Worm (Caenorhabditis elegans): ENCODE results near the gene tag-153.

Gene tag-153

ce11 chrV:9322886-9323285 is at the start of gene tag-153:
Gene tag-153 (plus strand): TSS chrV:9323085.
- no peak for TF ChIP-seq scrt-1 (GFP tag; IDR thresholded peaks at IDR 0.05)
- no peak for TF ChIP-seq sea-1 (GFP tag; conservative IDR thresholded peaks at IDR 0.05)
- TF ChIP-seq ceh-13 (GFP tag; optimal IDR thresholded peaks at IDR 0.05) = no peak
- TF ChIP-seq ama-1 (optimal IDR thresholded peaks at IDR 0.05) = no peak
- TF ChIP-seq ceh-36 (tag; optimal IDR thresholded peaks at IDR 0.05) = no peak
- no peak for TF ChIP-seq ets-7 (tag; optimal IDR thresholded peaks at IDR 0.05)
- no peak for TF ChIP-seq hnd-1 (tag; optimal IDR thresholded peaks at IDR 0.05)
- TF ChIP-seq hmg-4 (GFP tag; optimal IDR thresholded peaks at IDR 0.05) = no peak
- TF ChIP-seq B0310.2 (tag; optimal IDR thresholded peaks at IDR 0.05) = no peak
- TF ChIP-seq tbx-37 (GFP tag; conservative IDR thresholded peaks at IDR 0.05) = no peak
- TF ChIP-seq flt-1 (GFP tag; IDR thresholded peaks at IDR 0.05) = no peak

- TF ChIP-seq pes-1 (GFP tag; IDR thresholded peaks at IDR 0.05) = no peak
- TF ChIP-seq hmg-4 (GFP tag; optimal IDR thresholded peaks at IDR 0.05) = peak; percentile 69
Measured at ce11 chrV:9273587-9273986, 49.3 kb upstream of the tag-153 start.

ce11 chrV:9274127-9275042 is 48.5 kb upstream of the tag-153 start:
- TF ChIP-seq F13C5.2 (tag; optimal IDR thresholded peaks at IDR 0.05) = no peak
- TF ChIP-seq ama-1 (optimal IDR thresholded peaks at IDR 0.05) = no peak
- no peak for TF ChIP-seq B0310.2 (tag; optimal IDR thresholded peaks at IDR 0.05)
- no peak for TF ChIP-seq ets-7 (tag; optimal IDR thresholded peaks at IDR 0.05)
- no peak for TF ChIP-seq pes-1 (GFP tag; IDR thresholded peaks at IDR 0.05)
- TF ChIP-seq hnd-1 (tag; optimal IDR thresholded peaks at IDR 0.05) = no peak
- TF ChIP-seq sea-1 (GFP tag; conservative IDR thresholded peaks at IDR 0.05) = no peak
- no peak for TF ChIP-seq aly-1 (tag; optimal IDR thresholded peaks at IDR 0.05)

- TF ChIP-seq flt-1 (GFP tag; IDR thresholded peaks at IDR 0.05) (no peak), hmbx-1 (tag; optimal IDR thresholded peaks at IDR 0.05) (no peak), ets-7 (tag; optimal IDR thresholded peaks at IDR 0.05) (no peak), scrt-1 (GFP tag; IDR thresholded peaks at IDR 0.05) (no peak), tbx-37 (GFP tag; conservative IDR thresholded peaks at IDR 0.05) (no peak), aly-1 (tag; optimal IDR thresholded peaks at IDR 0.05) (no peak), hmg-4 (GFP tag; optimal IDR thresholded peaks at IDR 0.05) (no peak), tra-4 (tag; optimal IDR thresholded peaks at IDR 0.05) (no peak), pes-1 (GFP tag; IDR thresholded peaks at IDR 0.05) (no peak), sea-1 (GFP tag; conservative IDR thresholded peaks at IDR 0.05) (no peak), ceh-13 (GFP tag; optimal IDR thresholded peaks at IDR 0.05) (no peak), F13C5.2 (tag; optimal IDR thresholded peaks at IDR 0.05) (no peak), ama-1 (optimal IDR thresholded peaks at IDR 0.05) (no peak), tbx-11 (GFP tag; IDR thresholded peaks at IDR 0.05) (no peak), B0310.2 (tag; optimal IDR thresholded peaks at IDR 0.05) (no peak), ceh-36 (tag; optimal IDR thresholded peaks at IDR 0.05) (no peak), hnd-1 (tag; optimal IDR thresholded peaks at IDR 0.05) (no peak)
Measured at ce11 chrV:9282110-9282509, 40.8 kb upstream of the tag-153 start, which contains the start of gene hlh-10. Gene hlh-10 (minus strand): TSS chrV:9282210.

ce11 chrV:9283452-9283851 is 39.4 kb upstream of the tag-153 start:
- TF ChIP-seq ceh-13 (GFP tag; optimal IDR thresholded peaks at IDR 0.05) (no peak), ets-7 (tag; optimal IDR thresholded peaks at IDR 0.05) (no peak), tra-4 (tag; optimal IDR thresholded peaks at IDR 0.05) (no peak), sea-1 (GFP tag; conservative IDR thresholded peaks at IDR 0.05) (no peak), B0310.2 (tag; optimal IDR thresholded peaks at IDR 0.05) (no peak), ama-1 (optimal IDR thresholded peaks at IDR 0.05) (no peak), aly-1 (tag; optimal IDR thresholded peaks at IDR 0.05) (no peak), pes-1 (GFP tag; IDR thresholded peaks at IDR 0.05) (no peak), hmg-4 (GFP tag; optimal IDR thresholded peaks at IDR 0.05) (no peak), tbx-37 (GFP tag; conservative IDR thresholded peaks at IDR 0.05) (no peak), ceh-36 (tag; optimal IDR thresholded peaks at IDR 0.05) (no peak)

- TF ChIP-seq aly-1 (tag; optimal IDR thresholded peaks at IDR 0.05) = no peak
- TF ChIP-seq sea-1 (GFP tag; conservative IDR thresholded peaks at IDR 0.05) = no peak
- TF ChIP-seq ets-7 (tag; optimal IDR thresholded peaks at IDR 0.05) = no peak
- TF ChIP-seq ceh-36 (tag; optimal IDR thresholded peaks at IDR 0.05) = no peak
- no peak for TF ChIP-seq hmbx-1 (tag; optimal IDR thresholded peaks at IDR 0.05)
- TF ChIP-seq hnd-1 (tag; optimal IDR thresholded peaks at IDR 0.05) = no peak
- TF ChIP-seq scrt-1 (GFP tag; IDR thresholded peaks at IDR 0.05) = no peak
- no peak for TF ChIP-seq ama-1 (optimal IDR thresholded peaks at IDR 0.05)
- TF ChIP-seq flt-1 (GFP tag; IDR thresholded peaks at IDR 0.05) = no peak
- no peak for TF ChIP-seq ceh-13 (GFP tag; optimal IDR thresholded peaks at IDR 0.05)
- TF ChIP-seq hmg-4 (GFP tag; optimal IDR thresholded peaks at IDR 0.05) = no peak
- TF ChIP-seq tra-4 (tag; optimal IDR thresholded peaks at IDR 0.05) = no peak
- TF ChIP-seq B0310.2 (tag; optimal IDR thresholded peaks at IDR 0.05) = no peak
- TF ChIP-seq pes-1 (GFP tag; IDR thresholded peaks at IDR 0.05) = no peak
- TF ChIP-seq tbx-37 (GFP tag; conservative IDR thresholded peaks at IDR 0.05) = no peak
Measured at ce11 chrV:9287460-9287859, 35.4 kb upstream of the tag-153 start, which contains the start of gene lron-2. Gene lron-2 (minus strand): TSS chrV:9287560.

- no peak for TF ChIP-seq scrt-1 (GFP tag; IDR thresholded peaks at IDR 0.05)
- TF ChIP-seq F13C5.2 (tag; optimal IDR thresholded peaks at IDR 0.05) = no peak
- no peak for TF ChIP-seq hmg-4 (GFP tag; optimal IDR thresholded peaks at IDR 0.05)
- TF ChIP-seq ets-7 (tag; optimal IDR thresholded peaks at IDR 0.05) = no peak
- TF ChIP-seq ceh-13 (GFP tag; optimal IDR thresholded peaks at IDR 0.05) = no peak
- TF ChIP-seq sea-1 (GFP tag; conservative IDR thresholded peaks at IDR 0.05) = no peak
- no peak for TF ChIP-seq aly-1 (tag; optimal IDR thresholded peaks at IDR 0.05)
Measured at ce11 chrV:9291919-9292318, 31.0 kb upstream of the tag-153 start, which contains the start of gene ZK682.7. Gene ZK682.7 (minus strand): TSS chrV:9292165.

All from whole organism, early embryonic.